Fruit fly (Drosophila melanogaster): ENCODE data around the gene pn.
A peak's percentile ranks its signal among the peaks of the same experiment; 100 is the strongest.

pn gene

dm6 chrX:2149478-2149877 is 31.5 kb upstream of the pn start, which contains the start of gene bcn92 (continued):
- TF ChIP-seq CG34376 (GFP tag; optimal IDR thresholded peaks at IDR 0.05) = peak; percentile 33
- peak; percentile 38 for TF ChIP-seq CG13424 (tag; optimal IDR thresholded peaks at IDR 0.05)
- TF ChIP-seq fru (optimal IDR thresholded peaks at IDR 0.05) = no peak
- TF ChIP-seq Dbx (GFP tag; IDR thresholded peaks at IDR 0.05) = peak; percentile 70
- peak; percentile 94 for TF ChIP-seq knrl (GFP tag; IDR thresholded peaks at IDR 0.05; ENCODE audit: partially characterized antibody)
- peak; percentile 32 for TF ChIP-seq pum (GFP tag; optimal IDR thresholded peaks at IDR 0.05)
- peak; percentile 35; the same call in 1 of the 3 replicates for TF ChIP-seq ci (GFP tag; IDR thresholded peaks at IDR 0.05)
- TF ChIP-seq NfI (GFP tag; optimal IDR thresholded peaks at IDR 0.05) = peak; percentile 17
- TF ChIP-seq Hmr (GFP tag; optimal IDR thresholded peaks at IDR 0.05) = no peak
- peak; percentile 34 for TF ChIP-seq stwl (tag; optimal IDR thresholded peaks at IDR 0.05)
- no peak for TF ChIP-seq NK7.1 (GFP tag; optimal IDR thresholded peaks at IDR 0.05)
- no peak for TF ChIP-seq en (GFP tag; optimal IDR thresholded peaks at IDR 0.05)
- no peak for TF ChIP-seq ranshi (GFP tag; IDR thresholded peaks at IDR 0.05)
- no peak for TF ChIP-seq btn (GFP tag; optimal IDR thresholded peaks at IDR 0.05)
- no peak for TF ChIP-seq prd (optimal IDR thresholded peaks at IDR 0.05)
- TF ChIP-seq prd (GFP tag; IDR thresholded peaks at IDR 0.05) = peak; percentile 49; the same call in 1 of the 3 replicates
- no peak for TF ChIP-seq CG16815 (GFP tag; optimal IDR thresholded peaks at IDR 0.05)
- peak; percentile 32 for TF ChIP-seq az2 (GFP tag; optimal IDR thresholded peaks at IDR 0.05)
- peak; percentile 33 for TF ChIP-seq vfl (GFP tag; optimal IDR thresholded peaks at IDR 0.05)
- TF ChIP-seq lilli (GFP tag; optimal IDR thresholded peaks at IDR 0.05) = peak; percentile 57
- no peak for TF ChIP-seq CG30431 (GFP tag; optimal IDR thresholded peaks at IDR 0.05)
- TF ChIP-seq sd (tag; optimal IDR thresholded peaks at IDR 0.05) = peak; percentile 37
- no peak for TF ChIP-seq CG4328 (GFP tag; optimal IDR thresholded peaks at IDR 0.05)
- TF ChIP-seq twi (tag; optimal IDR thresholded peaks at IDR 0.05) = no peak
- no peak for TF ChIP-seq CG2875 (GFP tag; optimal IDR thresholded peaks at IDR 0.05)
- peak; percentile 42; the same call in 1 of the 3 replicates for TF ChIP-seq H15 (GFP tag; IDR thresholded peaks at IDR 0.05)
- TF ChIP-seq cato (GFP tag; optimal IDR thresholded peaks at IDR 0.05; ENCODE audit: borderline replicate concordance) = no peak
- TF ChIP-seq CG10959 (GFP tag; IDR thresholded peaks at IDR 0.05) = no peak
- TF ChIP-seq HmgZ (tag; optimal IDR thresholded peaks at IDR 0.05) = peak; percentile 45
- no peak for TF ChIP-seq caup (GFP tag; optimal IDR thresholded peaks at IDR 0.05; ENCODE audit: severe bottlenecking)
- TF ChIP-seq BtbVII (GFP tag; optimal IDR thresholded peaks at IDR 0.05) = no peak
- peak; percentile 19 for TF ChIP-seq sqz (GFP tag; optimal IDR thresholded peaks at IDR 0.05)
- TF ChIP-seq Lpt (GFP tag; optimal IDR thresholded peaks at IDR 0.05) = no peak
- no peak for TF ChIP-seq ATbp (GFP tag; optimal IDR thresholded peaks at IDR 0.05)
- no peak for TF ChIP-seq sc (optimal IDR thresholded peaks at IDR 0.05)
- no peak for TF ChIP-seq sc (GFP tag; optimal IDR thresholded peaks at IDR 0.05)
- TF ChIP-seq Jarid2 (GFP tag; optimal IDR thresholded peaks at IDR 0.05) = no peak
- no peak for TF ChIP-seq jing (GFP tag; optimal IDR thresholded peaks at IDR 0.05)
- TF ChIP-seq CG10274 (GFP tag; optimal IDR thresholded peaks at IDR 0.05) = no peak
- TF ChIP-seq nau (GFP tag; optimal IDR thresholded peaks at IDR 0.05) = no peak
- TF ChIP-seq CG12744 (GFP tag; optimal IDR thresholded peaks at IDR 0.05) = no peak
- no peak; the same call in 2 of the 3 replicates for TF ChIP-seq zfh1 (GFP tag; IDR thresholded peaks at IDR 0.05)
- TF ChIP-seq nerfin-1 (tag; optimal IDR thresholded peaks at IDR 0.05) = no peak
- TF ChIP-seq dimm (GFP tag; IDR thresholded peaks at IDR 0.05) = no peak
- peak; percentile 39 for TF ChIP-seq CG3847 (GFP tag; IDR thresholded peaks at IDR 0.05)
- peak; percentile 22 for TF ChIP-seq Fer3 (tag; optimal IDR thresholded peaks at IDR 0.05)
- peak; percentile 87 for TF ChIP-seq HLH4C (GFP tag; IDR thresholded peaks at IDR 0.05; ENCODE audit: partially characterized antibody)
- TF ChIP-seq Nf-YB (GFP tag; optimal IDR thresholded peaks at IDR 0.05) = peak; percentile 8
- TF ChIP-seq CG6254 (GFP tag; optimal IDR thresholded peaks at IDR 0.05) = no peak
- TF ChIP-seq B-H2 (GFP tag; optimal IDR thresholded peaks at IDR 0.05) = peak; percentile 32
- TF ChIP-seq tna (GFP tag; IDR thresholded peaks at IDR 0.05; ENCODE audit: partially characterized antibody) = peak; percentile 85
- no peak for TF ChIP-seq CG11560 (tag; IDR thresholded peaks at IDR 0.05)
